Fruit fly (Drosophila melanogaster) whole organism, embryonic: ENCODE data around the gene CG14326.

Experiments used
- Bdp1 ChIP-seq: fragments of 200-800 bp; sonication (Bioruptor generic); optimal IDR thresholded peaks from 3 replicates; lab custom pipeline; 2016; ENCODE audit warnings: missing biosample characterization, missing genetic modification characterization
- Bteb2 ChIP-seq: fragments of 200-800 bp; sonication (Bioruptor generic); optimal IDR thresholded peaks from 2 replicates; lab custom pipeline; 2016; ENCODE audit warnings: missing biosample characterization, missing genetic modification characterization
- CG11560 ChIP-seq: fragments of 200-800 bp; sonication (Bioruptor generic); IDR thresholded peaks from 3 replicates; pipeline ENCODE4 v1.3.6; 2022; ENCODE audit warnings: missing biosample characterization, missing genetic modification characterization
- CG13287 ChIP-seq: fragments of 200-800 bp; sonication (Bioruptor generic); IDR thresholded peaks from 2 replicates; pipeline ENCODE4 v1.3.6; 2022; ENCODE audit warnings: missing biosample characterization, missing genetic modification characterization; ENCODE audit not compliant: partially characterized antibody
- CG14441 ChIP-seq: fragments of 200-800 bp; sonication (Bioruptor generic); IDR thresholded peaks from 2 replicates; pipeline ENCODE4 v1.3.6; 2022; ENCODE audit warnings: missing biosample characterization, missing genetic modification characterization
- CG14860 ChIP-seq: fragments of 200-800 bp; sonication (Bioruptor generic); IDR thresholded peaks from 3 replicates; pipeline ENCODE4 v1.3.6; 2022; ENCODE audit warnings: missing biosample characterization, missing genetic modification characterization; ENCODE audit not compliant: partially characterized antibody
- CG16813 ChIP-seq: fragments of 200-800 bp; sonication (Bioruptor generic); IDR thresholded peaks from 3 replicates; pipeline ENCODE4 v1.3.6; 2022; ENCODE audit warnings: missing biosample characterization, missing genetic modification characterization; ENCODE audit not compliant: partially characterized antibody
- CG2129 ChIP-seq: fragments of 200-800 bp; sonication (Bioruptor generic); IDR thresholded peaks from 2 replicates; pipeline ENCODE4 v1.3.6; 2022; ENCODE audit warnings: missing biosample characterization, missing genetic modification characterization; ENCODE audit not compliant: partially characterized antibody
- CG34376 ChIP-seq: fragments of 200-800 bp; sonication (Bioruptor generic); optimal IDR thresholded peaks from 2 replicates; lab custom pipeline; 2018; ENCODE audit warnings: missing biosample characterization, mild to moderate bottlenecking, missing genetic modification characterization
- CG42726 ChIP-seq: fragments of 200-800 bp; sonication (Bioruptor generic); IDR thresholded peaks from 2 replicates; pipeline ENCODE4 v1.3.6; 2022; ENCODE audit warnings: missing biosample characterization, missing genetic modification characterization; ENCODE audit not compliant: partially characterized antibody
- CG6689 ChIP-seq: fragments of 200-800 bp; sonication (Bioruptor generic); IDR thresholded peaks from 2 replicates; pipeline ENCODE4 v1.3.6; 2022; ENCODE audit warnings: missing biosample characterization, missing genetic modification characterization
- CG6791 ChIP-seq: fragments of 200-800 bp; sonication (Bioruptor generic); IDR thresholded peaks from 3 replicates; pipeline ENCODE4 v1.3.6; 2022; ENCODE audit warnings: missing biosample characterization, missing genetic modification characterization; ENCODE audit not compliant: partially characterized antibody
- CG7745 ChIP-seq: fragments of 200-800 bp; sonication (Bioruptor generic); optimal IDR thresholded peaks from 2 replicates; lab custom pipeline; 2018; ENCODE audit warnings: missing biosample characterization, mild to moderate bottlenecking, missing genetic modification characterization, moderate library complexity
- CG9215 ChIP-seq: fragments of 200-800 bp; sonication (Bioruptor generic); IDR thresholded peaks from 2 replicates; pipeline ENCODE4 v1.3.6; 2022; ENCODE audit warnings: missing biosample characterization, missing genetic modification characterization
- Dll ChIP-seq: fragments of 200-800 bp; sonication (Bioruptor generic); IDR thresholded peaks from 4 replicates; pipeline ENCODE4 v1.3.6; 2022; ENCODE audit warnings: missing biosample characterization, missing genetic modification characterization; ENCODE audit not compliant: partially characterized antibody
- Eip74EF ChIP-seq, 2 experiments: fragments of 200-800 bp in 1 of 2; fragments of >200 bp in 1 of 2; sonication (Bioruptor generic) in 1 of 2; optimal IDR thresholded peaks; 2 replicates each; lab custom pipeline; 2017 to 2019; ENCODE audit warnings: missing biosample characterization in 2 of 2, missing genetic modification characterization in 2 of 2, mild to moderate bottlenecking in 1 of 2, moderate library complexity in 1 of 2
- HLH4C ChIP-seq: fragments of 200-800 bp; sonication (Bioruptor generic); IDR thresholded peaks from 3 replicates; pipeline ENCODE4 v1.3.6; 2022; ENCODE audit warnings: missing biosample characterization, missing genetic modification characterization; ENCODE audit not compliant: partially characterized antibody
- Med ChIP-seq: fragments of 200-800 bp; sonication (Bioruptor generic); peaks from one replicate; lab custom pipeline; 2016; ENCODE audit warnings: missing biosample characterization, missing genetic modification characterization, mild to moderate bottlenecking, inconsistent platforms, moderate library complexity
- Opbp ChIP-seq: fragments of 200-800 bp; sonication (Bioruptor generic); IDR thresholded peaks from 3 replicates; pipeline ENCODE4 v1.3.6; 2022; ENCODE audit warnings: missing biosample characterization, missing genetic modification characterization; ENCODE audit not compliant: partially characterized antibody
- Scr ChIP-seq: fragments of 200-800 bp; sonication (Bioruptor generic); IDR thresholded peaks from 2 replicates; pipeline ENCODE4 v1.3.6; 2022; ENCODE audit warnings: missing biosample characterization, missing genetic modification characterization; ENCODE audit not compliant: partially characterized antibody
- Six4 ChIP-seq: fragments of 200-800 bp; sonication (Bioruptor generic); optimal IDR thresholded peaks from 2 replicates; lab custom pipeline; 2016; ENCODE audit warnings: missing biosample characterization, missing genetic modification characterization
- ato ChIP-seq: fragments of 200-800 bp; sonication (Bioruptor generic); IDR thresholded peaks from 2 replicates; pipeline ENCODE4 v1.3.6; 2022; ENCODE audit warnings: missing biosample characterization, missing genetic modification characterization; ENCODE audit not compliant: partially characterized antibody
- bbx ChIP-seq: fragments of 200-800 bp; sonication (Bioruptor generic); IDR thresholded peaks from 2 replicates; pipeline ENCODE4 v1.3.6; 2022; ENCODE audit warnings: missing biosample characterization, missing genetic modification characterization; ENCODE audit not compliant: partially characterized antibody
- br ChIP-seq: fragments of >200 bp; optimal IDR thresholded peaks from 2 replicates; lab custom pipeline; 2017
- chinmo ChIP-seq: fragments of 200-800 bp; sonication (Bioruptor generic); IDR thresholded peaks from 4 replicates; pipeline ENCODE4 v1.3.6; 2022; ENCODE audit warnings: missing biosample characterization, missing genetic modification characterization; ENCODE audit not compliant: partially characterized antibody
- chm ChIP-seq: fragments of 200-800 bp; sonication (Bioruptor generic); IDR thresholded peaks from 2 replicates; pipeline ENCODE4 v1.3.6; 2022; ENCODE audit warnings: missing biosample characterization, missing genetic modification characterization
- danr ChIP-seq: fragments of 200-800 bp; sonication (Bioruptor generic); IDR thresholded peaks from 2 replicates; pipeline ENCODE4 v1.3.6; 2022; ENCODE audit warnings: missing biosample characterization, missing genetic modification characterization
- dmrt99B ChIP-seq: fragments of 200-800 bp; sonication (Bioruptor generic); optimal IDR thresholded peaks from 2 replicates; lab custom pipeline; 2018; ENCODE audit warnings: missing biosample characterization, mild to moderate bottlenecking, missing genetic modification characterization, moderate library complexity
- h ChIP-seq: fragments of >200 bp; optimal IDR thresholded peaks from 2 replicates; lab custom pipeline; 2017
- hb ChIP-seq: fragments of 200-800 bp; sonication (Bioruptor generic); IDR thresholded peaks from 3 replicates; pipeline ENCODE4 v1.3.6; 2022; ENCODE audit warnings: missing biosample characterization, missing genetic modification characterization; ENCODE audit not compliant: partially characterized antibody
- hbn ChIP-seq: fragments of 200-800 bp; sonication (Bioruptor generic); IDR thresholded peaks from 2 replicates; pipeline ENCODE4 v1.3.6; 2022; ENCODE audit warnings: missing biosample characterization, missing genetic modification characterization; ENCODE audit not compliant: partially characterized antibody
- hkb ChIP-seq, 2 experiments: fragments of 200-800 bp in 1 of 2; fragments of >200 bp in 1 of 2; sonication (Bioruptor generic) in 1 of 2; IDR thresholded peaks in 1 of 2; optimal IDR thresholded peaks in 1 of 2; 2 replicates each; pipeline versions ENCODE4 v1.3.6 to Lab custom; 2017 to 2022; ENCODE audit warnings: missing biosample characterization in 1 of 2, missing genetic modification characterization in 1 of 2
- inv ChIP-seq: fragments of 200-800 bp; sonication (Bioruptor generic); IDR thresholded peaks from 2 replicates; pipeline ENCODE4 v1.3.6; 2022; ENCODE audit warnings: missing biosample characterization, missing genetic modification characterization; ENCODE audit not compliant: partially characterized antibody
- lov ChIP-seq, 2 experiments: fragments of 200-800 bp in 1 of 2; fragments of >200 bp in 1 of 2; sonication (Bioruptor generic) in 1 of 2; IDR thresholded peaks in 1 of 2; optimal IDR thresholded peaks in 1 of 2; 2 replicates in 1 of 2; 3 replicates in 1 of 2; pipeline versions ENCODE4 v1.3.6 to Lab custom; 2017 to 2022; ENCODE audit warnings: missing biosample characterization in 1 of 2, missing genetic modification characterization in 1 of 2
- mld ChIP-seq: fragments of 200-800 bp; sonication (Bioruptor generic); IDR thresholded peaks from 3 replicates; pipeline ENCODE4 v1.3.6; 2022; ENCODE audit warnings: missing biosample characterization, missing genetic modification characterization; ENCODE audit not compliant: partially characterized antibody
- nerfin-2 ChIP-seq: fragments of 200-800 bp; sonication (Bioruptor generic); IDR thresholded peaks from 2 replicates; pipeline ENCODE4 v1.3.6; 2022; ENCODE audit warnings: missing biosample characterization, missing genetic modification characterization; ENCODE audit not compliant: partially characterized antibody
- nom ChIP-seq: fragments of 200-800 bp; sonication (Bioruptor generic); optimal IDR thresholded peaks from 2 replicates; lab custom pipeline; 2017; ENCODE audit warnings: missing biosample characterization, missing genetic modification characterization, mild to moderate bottlenecking, moderate library complexity, missing genetic modification reagents
- sens ChIP-seq: fragments of 200-800 bp; sonication (Bioruptor generic); peaks from one replicate; lab custom pipeline; 2016; ENCODE audit warnings: missing biosample characterization, missing genetic modification characterization
- sna ChIP-seq: fragments of 200-800 bp; sonication (Bioruptor generic); IDR thresholded peaks from 2 replicates; pipeline ENCODE4 v1.3.6; 2022; ENCODE audit warnings: missing biosample characterization, missing genetic modification characterization; ENCODE audit not compliant: partially characterized antibody
- stwl ChIP-seq: fragments of 200-800 bp; sonication (Bioruptor generic); optimal IDR thresholded peaks from 3 replicates; lab custom pipeline; 2018; ENCODE audit warnings: missing biosample characterization, mild to moderate bottlenecking, missing genetic modification characterization, moderate library complexity
- tio ChIP-seq: fragments of 200-800 bp; sonication (Bioruptor generic); optimal IDR thresholded peaks from 2 replicates; lab custom pipeline; 2017; ENCODE audit warnings: missing biosample characterization, missing genetic modification characterization, inconsistent platforms
- tna ChIP-seq: fragments of 200-800 bp; sonication (Bioruptor generic); IDR thresholded peaks from 2 replicates; pipeline ENCODE4 v1.3.6; 2022; ENCODE audit warnings: missing biosample characterization, missing genetic modification characterization; ENCODE audit not compliant: partially characterized antibody
- unc-4 ChIP-seq: fragments of 200-800 bp; sonication (Bioruptor generic); IDR thresholded peaks from 2 replicates; pipeline ENCODE4 v1.3.6; 2022; ENCODE audit warnings: missing biosample characterization, missing genetic modification characterization; ENCODE audit not compliant: partially characterized antibody
- vnd ChIP-seq: fragments of 200-800 bp; sonication (Bioruptor generic); IDR thresholded peaks from 3 replicates; pipeline ENCODE4 v1.3.6; 2022; ENCODE audit warnings: missing biosample characterization, missing genetic modification characterization; ENCODE audit not compliant: partially characterized antibody
- vvl ChIP-seq: fragments of 200-800 bp; sonication (Bioruptor generic); IDR thresholded peaks from 2 replicates; pipeline ENCODE4 v1.3.6; 2022; ENCODE audit warnings: missing biosample characterization, missing genetic modification characterization
- zen2 ChIP-seq: fragments of 200-800 bp; sonication (Bioruptor generic); IDR thresholded peaks from 3 replicates; pipeline ENCODE4 v1.3.6; 2022; ENCODE audit warnings: missing biosample characterization, missing genetic modification characterization; ENCODE audit not compliant: partially characterized antibody

CG14326 gene

DNA sequence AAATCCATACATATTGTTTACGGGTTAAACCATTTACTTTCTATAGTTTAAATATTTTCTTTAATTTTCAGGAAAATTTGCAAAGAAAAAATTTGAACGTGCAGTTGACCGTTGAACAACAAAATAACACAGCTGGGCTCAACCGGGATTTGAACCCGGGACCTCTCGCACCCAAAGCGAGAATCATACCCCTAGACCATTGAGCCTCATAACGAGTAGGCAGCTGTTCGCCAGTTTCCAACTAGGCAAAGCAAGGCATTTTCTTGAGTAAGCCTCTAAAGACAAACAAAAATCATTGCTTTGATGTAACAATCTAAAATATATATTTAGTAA, 958 bp upstream of the CG14326 start:
- TF ChIP-seq lov (optimal IDR thresholded peaks at IDR 0.05; lab: Kevin White, UChicago): peak; percentile 40
- TF ChIP-seq lov (GFP tag; IDR thresholded peaks at IDR 0.05; lab: Robert Waterston, UW): no peak
- peak; percentile 88 for TF ChIP-seq CG6791 (GFP tag; lab: Robert Waterston, UW)
- no peak for TF ChIP-seq CG11560 (tag; lab: Robert Waterston, UW)
- no peak for TF ChIP-seq Six4
- peak; percentile 92 for TF ChIP-seq mld (GFP tag; lab: Robert Waterston, UW)
- TF ChIP-seq br: no peak
- peak; percentile 82 for TF ChIP-seq nerfin-2 (GFP tag; lab: Robert Waterston, UW)
- peak; percentile 18 for TF ChIP-seq dmrt99B (tag; lab: Kevin White, UChicago)
- TF ChIP-seq Med: peak; percentile 51
- peak; percentile 68; the same call in 1 of the 4 replicates for TF ChIP-seq chinmo (GFP tag; lab: Robert Waterston, UW)
- no peak for TF ChIP-seq stwl (tag; lab: Kevin White, UChicago)
- no peak for TF ChIP-seq hkb (optimal IDR thresholded peaks at IDR 0.05; lab: Kevin White, UChicago)
- TF ChIP-seq hkb (GFP tag; IDR thresholded peaks at IDR 0.05; lab: Robert Waterston, UW): no peak
- peak; percentile 78 for TF ChIP-seq ato
- TF ChIP-seq h (lab: Kevin White, UChicago): no peak
- TF ChIP-seq CG13287: peak; percentile 42; the same call in 1 of the 2 replicates
- peak; percentile 32 for TF ChIP-seq CG7745
- TF ChIP-seq Bdp1 (GFP tag; lab: Kevin White, UChicago): peak; percentile 99
- peak; percentile 57 for TF ChIP-seq sens (GFP tag; lab: Kevin White, UChicago)
- no peak for TF ChIP-seq chm (GFP tag; lab: Robert Waterston, UW)
- 0 out of 2 replicates have a peak, but pooled peaks have one; percentile 57 for TF ChIP-seq inv (GFP tag; lab: Robert Waterston, UW)
- peak; percentile 78; the same call in 1 of the 2 replicates for TF ChIP-seq sna
- TF ChIP-seq CG14860: peak; percentile 93
- TF ChIP-seq hb (GFP tag; lab: Robert Waterston, UW): peak; percentile 82; the same call in 2 of the 3 replicates
- TF ChIP-seq Bteb2: no peak
- peak; percentile 79; the same call in 2 of the 3 replicates for TF ChIP-seq HLH4C
- TF ChIP-seq zen2 (GFP tag; lab: Robert Waterston, UW): peak; percentile 56; the same call in 2 of the 3 replicates
- TF ChIP-seq CG14441: 0 out of 2 replicates have a peak, but pooled peaks have one; percentile 39
- TF ChIP-seq Opbp (GFP tag; lab: Robert Waterston, UW): peak; percentile 85
- no peak for TF ChIP-seq danr
- TF ChIP-seq Scr (GFP tag; lab: Robert Waterston, UW): peak; percentile 78
- peak; percentile 92 for TF ChIP-seq CG16813 (GFP tag; lab: Robert Waterston, UW)
- no peak for TF ChIP-seq CG6689 (GFP tag; lab: Robert Waterston, UW)
- peak; percentile 47; the same call in 1 of the 2 replicates for TF ChIP-seq hbn (GFP tag; lab: Robert Waterston, UW)
- peak; percentile 76 for TF ChIP-seq vnd (GFP tag; lab: Robert Waterston, UW)
- peak; percentile 26; the same call in 1 of the 2 replicates for TF ChIP-seq unc-4 (GFP tag; lab: Robert Waterston, UW)
- peak; percentile 47 for TF ChIP-seq nom
- TF ChIP-seq tio (GFP tag; lab: Kevin White, UChicago): no peak
- TF ChIP-seq CG9215 (GFP tag; lab: Robert Waterston, UW): no peak
- TF ChIP-seq CG42726: peak; percentile 78
- TF ChIP-seq Dll (GFP tag; lab: Robert Waterston, UW): peak; percentile 73; the same call in 3 of the 4 replicates
- peak in 1 of 2 experiments; percentile 38 for TF ChIP-seq Eip74EF (GFP tag; optimal IDR thresholded peaks at IDR 0.05; lab: Kevin White, UChicago)
- peak; percentile 21; the same call in 1 of the 2 replicates for TF ChIP-seq CG2129 (GFP tag; lab: Robert Waterston, UW)
- peak; percentile 16; the same call in 1 of the 2 replicates for TF ChIP-seq vvl (GFP tag; lab: Robert Waterston, UW)
- TF ChIP-seq CG34376 (GFP tag; lab: Kevin White, UChicago): peak; percentile 14
- peak; percentile 90 for TF ChIP-seq tna (GFP tag; lab: Robert Waterston, UW)
- TF ChIP-seq bbx: peak; percentile 80
